Fruit fly (Drosophila melanogaster) whole organism, embryonic: ENCODE data around the gene tbrd-1.

Source experiments
- Asciz ChIP-seq: fragments of 200-800 bp; sonication (Bioruptor generic); optimal IDR thresholded peaks from 2 replicates; lab custom pipeline; 2017; ENCODE audit warnings: missing biosample characterization, mild to moderate bottlenecking, missing genetic modification characterization, missing genetic modification reagents
- BEAF-32 ChIP-seq: fragments of 200-800 bp; sonication (Bioruptor generic); optimal IDR thresholded peaks from 3 replicates; lab custom pipeline; 2017; ENCODE audit warnings: missing biosample characterization, missing genetic modification characterization, mild to moderate bottlenecking, moderate library complexity, missing genetic modification reagents
- CG10267 ChIP-seq: fragments of 200-800 bp; sonication (Bioruptor generic); optimal IDR thresholded peaks from 2 replicates; lab custom pipeline; 2018; ENCODE audit warnings: missing biosample characterization, mild to moderate bottlenecking, missing genetic modification characterization, moderate library complexity
- CG10959 ChIP-seq: fragments of 200-800 bp; sonication (Bioruptor generic); IDR thresholded peaks from 2 replicates; pipeline ENCODE4 v1.3.6; 2022; ENCODE audit warnings: missing biosample characterization, missing genetic modification characterization
- CG12769 ChIP-seq: fragments of 200-800 bp; sonication (Bioruptor generic); optimal IDR thresholded peaks from 2 replicates; lab custom pipeline; 2019; ENCODE audit warnings: missing biosample characterization, mild to moderate bottlenecking, missing genetic modification characterization, moderate library complexity
- CG12942 ChIP-seq: fragments of 200-800 bp; sonication (Bioruptor generic); optimal IDR thresholded peaks from 3 replicates; lab custom pipeline; 2016; ENCODE audit warnings: missing biosample characterization, missing genetic modification characterization
- CG13287 ChIP-seq: fragments of 200-800 bp; sonication (Bioruptor generic); IDR thresholded peaks from 2 replicates; pipeline ENCODE4 v1.3.6; 2022; ENCODE audit warnings: missing biosample characterization, missing genetic modification characterization; ENCODE audit not compliant: partially characterized antibody
- CG13296 ChIP-seq: fragments of 200-800 bp; sonication (Bioruptor generic); optimal IDR thresholded peaks from 3 replicates; lab custom pipeline; 2018; ENCODE audit warnings: missing biosample characterization, mild to moderate bottlenecking, missing genetic modification characterization
- CG13894 ChIP-seq: fragments of 200-800 bp; sonication (Bioruptor generic); optimal IDR thresholded peaks from 3 replicates; lab custom pipeline; 2018; ENCODE audit warnings: missing biosample characterization, mild to moderate bottlenecking, missing genetic modification characterization, moderate library complexity
- CG15479 ChIP-seq: fragments of 200-800 bp; sonication (Bioruptor generic); optimal IDR thresholded peaks from 3 replicates; lab custom pipeline; 2019; ENCODE audit warnings: missing biosample characterization, mild to moderate bottlenecking, missing genetic modification characterization, moderate library complexity
- CG15696 ChIP-seq: fragments of 200-800 bp; sonication (Bioruptor generic); optimal IDR thresholded peaks from 2 replicates; lab custom pipeline; 2019; ENCODE audit warnings: missing biosample characterization, mild to moderate bottlenecking, missing genetic modification characterization, moderate library complexity
- CG4360 ChIP-seq: fragments of 200-800 bp; sonication (Bioruptor generic); IDR thresholded peaks from 2 replicates; pipeline ENCODE4 v1.3.6; 2022; ENCODE audit warnings: missing biosample characterization, missing genetic modification characterization
- CG5245 ChIP-seq: fragments of 200-800 bp; sonication (Bioruptor generic); optimal IDR thresholded peaks from 3 replicates; lab custom pipeline; 2016; ENCODE audit warnings: missing biosample characterization, missing genetic modification characterization
- CG5953 ChIP-seq: fragments of 200-800 bp; sonication (Bioruptor generic); IDR thresholded peaks from 2 replicates; pipeline ENCODE4 v1.3.6; 2022; ENCODE audit warnings: missing biosample characterization, missing genetic modification characterization
- CG6272 ChIP-seq: fragments of 200-800 bp; sonication (Bioruptor generic); IDR thresholded peaks from 2 replicates; pipeline ENCODE4 v1.3.6; 2022; ENCODE audit warnings: missing biosample characterization, missing genetic modification characterization
- CG6654 ChIP-seq: fragments of 200-800 bp; sonication (Bioruptor generic); optimal IDR thresholded peaks from 2 replicates; lab custom pipeline; 2017; ENCODE audit warnings: missing biosample characterization, mild to moderate bottlenecking, missing genetic modification characterization
- CG7357 ChIP-seq: fragments of 200-800 bp; sonication (Bioruptor generic); IDR thresholded peaks from 3 replicates; pipeline ENCODE4 v1.3.6; 2022; ENCODE audit warnings: missing biosample characterization, missing genetic modification characterization
- CG8359 ChIP-seq: fragments of 200-800 bp; sonication (Bioruptor generic); optimal IDR thresholded peaks from 2 replicates; lab custom pipeline; 2017; ENCODE audit warnings: missing biosample characterization, mild to moderate bottlenecking, missing genetic modification characterization, borderline replicate concordance
- CG9437 ChIP-seq: fragments of 200-800 bp; sonication (Bioruptor generic); optimal IDR thresholded peaks from 2 replicates; lab custom pipeline; 2018; ENCODE audit warnings: missing biosample characterization, mild to moderate bottlenecking, missing genetic modification characterization
- CG9817 ChIP-seq: fragments of 200-800 bp; sonication (Bioruptor generic); optimal IDR thresholded peaks from 2 replicates; lab custom pipeline; 2018; ENCODE audit warnings: missing biosample characterization, mild to moderate bottlenecking, missing genetic modification characterization, moderate library complexity
- D19A ChIP-seq: fragments of 200-800 bp; optimal IDR thresholded peaks from 3 replicates; lab custom pipeline; 2019; ENCODE audit warnings: missing biosample characterization, mild to moderate bottlenecking, missing genetic modification characterization, moderate library complexity
- Hand ChIP-seq: fragments of 200-800 bp; sonication (Bioruptor generic); optimal IDR thresholded peaks from 2 replicates; lab custom pipeline; 2017; ENCODE audit warnings: mild to moderate bottlenecking, missing biosample characterization, missing genetic modification reagents, missing genetic modification characterization
- Hmx ChIP-seq: fragments of 200-800 bp; sonication (Bioruptor generic); optimal IDR thresholded peaks from 2 replicates; lab custom pipeline; 2016; ENCODE audit warnings: missing biosample characterization, missing genetic modification characterization
- Hr39 ChIP-seq: fragments of >200 bp; optimal IDR thresholded peaks from 2 replicates; lab custom pipeline; 2017
- MBD-R2 ChIP-seq: fragments of 200-800 bp; sonication (Bioruptor generic); IDR thresholded peaks from 2 replicates; pipeline ENCODE4 v1.3.6; 2022; ENCODE audit warnings: missing biosample characterization, missing genetic modification characterization
- Neu2 ChIP-seq: fragments of 200-800 bp; sonication (Bioruptor generic); optimal IDR thresholded peaks from 3 replicates; lab custom pipeline; 2016; ENCODE audit warnings: missing biosample characterization, missing genetic modification characterization, borderline replicate concordance
- Ravus ChIP-seq: fragments of 200-800 bp; sonication (Bioruptor generic); IDR thresholded peaks from 2 replicates; pipeline ENCODE4 v1.3.6; 2022; ENCODE audit warnings: missing biosample characterization, missing genetic modification characterization
- danr ChIP-seq: fragments of 200-800 bp; sonication (Bioruptor generic); IDR thresholded peaks from 2 replicates; pipeline ENCODE4 v1.3.6; 2022; ENCODE audit warnings: missing biosample characterization, missing genetic modification characterization
- disco-r ChIP-seq: fragments of 200-800 bp; sonication (Bioruptor generic); optimal IDR thresholded peaks from 2 replicates; lab custom pipeline; 2016; ENCODE audit warnings: missing biosample characterization, missing genetic modification characterization
- emc ChIP-seq: fragments of 200-800 bp; sonication (Bioruptor generic); optimal IDR thresholded peaks from 2 replicates; lab custom pipeline; 2016; ENCODE audit warnings: missing biosample characterization, missing genetic modification characterization
- eve ChIP-seq, 2 experiments: fragments of >200 bp; optimal IDR thresholded peaks; 2 replicates each; lab custom pipeline; 2017; ENCODE audit warnings: missing biosample characterization in 2 of 2, missing genetic modification characterization in 2 of 2
- exex ChIP-seq: fragments of 200-800 bp; sonication (Bioruptor generic); optimal IDR thresholded peaks from 4 replicates; lab custom pipeline; 2018; ENCODE audit warnings: missing biosample characterization, mild to moderate bottlenecking, missing genetic modification characterization, moderate library complexity
- fd96Cb ChIP-seq: fragments of 200-800 bp; sonication (Bioruptor generic); optimal IDR thresholded peaks from 2 replicates; lab custom pipeline; 2018; ENCODE audit warnings: missing biosample characterization, mild to moderate bottlenecking, missing genetic modification characterization, moderate library complexity
- grau ChIP-seq: fragments of 200-800 bp; optimal IDR thresholded peaks from 3 replicates; lab custom pipeline; 2019; ENCODE audit warnings: missing biosample characterization, mild to moderate bottlenecking, missing genetic modification characterization, moderate library complexity
- grn ChIP-seq: fragments of 200-800 bp; sonication (Bioruptor generic); optimal IDR thresholded peaks from 3 replicates; lab custom pipeline; 2017; ENCODE audit warnings: missing biosample characterization, missing genetic modification characterization
- hth ChIP-seq: fragments of >200 bp; optimal IDR thresholded peaks from 2 replicates; lab custom pipeline; 2017; ENCODE audit warnings: inconsistent platforms
- lab ChIP-seq: fragments of 200-800 bp; sonication (Bioruptor generic); optimal IDR thresholded peaks from 3 replicates; lab custom pipeline; 2017; ENCODE audit warnings: missing biosample characterization, missing genetic modification characterization, mild to moderate bottlenecking, moderate library complexity, missing genetic modification reagents
- nom ChIP-seq: fragments of 200-800 bp; sonication (Bioruptor generic); optimal IDR thresholded peaks from 2 replicates; lab custom pipeline; 2017; ENCODE audit warnings: missing biosample characterization, missing genetic modification characterization, mild to moderate bottlenecking, moderate library complexity, missing genetic modification reagents
- org-1 ChIP-seq: fragments of 200-800 bp; sonication (Bioruptor generic); optimal IDR thresholded peaks from 2 replicates; lab custom pipeline; 2017; ENCODE audit warnings: missing biosample characterization, missing genetic modification characterization
- phol ChIP-seq: fragments of 200-800 bp; sonication (Bioruptor generic); optimal IDR thresholded peaks from 3 replicates; lab custom pipeline; 2018; ENCODE audit warnings: missing biosample characterization, mild to moderate bottlenecking, missing genetic modification characterization, moderate library complexity
- prd ChIP-seq, 3 experiments: fragments of >200 bp in 2 of 3; fragments of 200-800 bp in 1 of 3; sonication (Bioruptor generic) in 1 of 3; optimal IDR thresholded peaks in 2 of 3; IDR thresholded peaks in 1 of 3; 2 replicates in 2 of 3; 3 replicates in 1 of 3; pipeline versions ENCODE4 v1.3.6 to Lab custom; 2017 to 2022; ENCODE audit warnings: missing biosample characterization in 1 of 3, missing genetic modification characterization in 1 of 3
- sc ChIP-seq, 3 experiments: fragments of >200 bp in 2 of 3; fragments of 200-800 bp in 1 of 3; sonication (Bioruptor generic) in 1 of 3; optimal IDR thresholded peaks; 2 replicates in 2 of 3; 3 replicates in 1 of 3; lab custom pipeline; 2017; ENCODE audit warnings: mild to moderate bottlenecking in 1 of 3, missing biosample characterization in 1 of 3, missing genetic modification characterization in 1 of 3, missing genetic modification reagents in 1 of 3
- schlank ChIP-seq: fragments of 200-800 bp; sonication (Bioruptor generic); optimal IDR thresholded peaks from 2 replicates; lab custom pipeline; 2018; ENCODE audit warnings: missing biosample characterization, mild to moderate bottlenecking, missing genetic modification characterization
- sna ChIP-seq: fragments of 200-800 bp; sonication (Bioruptor generic); IDR thresholded peaks from 2 replicates; pipeline ENCODE4 v1.3.6; 2022; ENCODE audit warnings: missing biosample characterization, missing genetic modification characterization; ENCODE audit not compliant: partially characterized antibody
- sqz ChIP-seq: fragments of 200-800 bp; sonication (Bioruptor generic); optimal IDR thresholded peaks from 3 replicates; lab custom pipeline; 2018; ENCODE audit warnings: missing biosample characterization, mild to moderate bottlenecking, missing genetic modification characterization
- tap ChIP-seq: fragments of 200-800 bp; optimal IDR thresholded peaks from 3 replicates; lab custom pipeline; 2019; ENCODE audit warnings: missing biosample characterization, mild to moderate bottlenecking, missing genetic modification characterization, moderate library complexity
- tgo ChIP-seq: fragments of 200-800 bp; sonication (Bioruptor generic); IDR thresholded peaks from 3 replicates; pipeline ENCODE4 v1.3.6; 2022; ENCODE audit warnings: missing biosample characterization, missing genetic modification characterization
- tin ChIP-seq: fragments of 200-800 bp; sonication (Bioruptor generic); optimal IDR thresholded peaks from 3 replicates; lab custom pipeline; 2016; ENCODE audit warnings: missing biosample characterization, missing genetic modification characterization
- tna ChIP-seq: fragments of 200-800 bp; sonication (Bioruptor generic); IDR thresholded peaks from 2 replicates; pipeline ENCODE4 v1.3.6; 2022; ENCODE audit warnings: missing biosample characterization, missing genetic modification characterization; ENCODE audit not compliant: partially characterized antibody

The tbrd-1 gene

dm6 chr3R:23872606-23873192 is 20.7 kb downstream of the tbrd-1 start (continued):
- no peak for TF ChIP-seq Neu2
- TF ChIP-seq D19A, result peak; percentile 99
- no peak for TF ChIP-seq sc (optimal IDR thresholded peaks at IDR 0.05; lab: Kevin White, UChicago)
- peak; percentile 37 for TF ChIP-seq sc (GFP tag; optimal IDR thresholded peaks at IDR 0.05; lab: Kevin White, UChicago)
- no peak for TF ChIP-seq sna (GFP tag; lab: Robert Waterston, UW)
- TF ChIP-seq sqz (GFP tag; lab: Kevin White, UChicago), result no peak
- no peak for TF ChIP-seq CG13287 (GFP tag; lab: Robert Waterston, UW)
- TF ChIP-seq exex, result peak; percentile 31
- TF ChIP-seq tgo (GFP tag; lab: Robert Waterston, UW), result 0 out of 3 replicates have a peak, but pooled peaks have one; percentile 17
- TF ChIP-seq CG10959 (GFP tag; lab: Robert Waterston, UW), result no peak
- no peak for TF ChIP-seq MBD-R2 (GFP tag; lab: Robert Waterston, UW)
- peak; percentile 74 for TF ChIP-seq lab (GFP tag; lab: Kevin White, UChicago)
- no peak for TF ChIP-seq Hand (GFP tag; lab: Kevin White, UChicago)
- no peak for TF ChIP-seq prd (optimal IDR thresholded peaks at IDR 0.05; lab: Kevin White, UChicago)
- peak; percentile 36; the same call in 1 of the 3 replicates for TF ChIP-seq prd (GFP tag; IDR thresholded peaks at IDR 0.05; lab: Robert Waterston, UW)
- TF ChIP-seq nom, result no peak
- no peak for TF ChIP-seq Ravus
- TF ChIP-seq danr (GFP tag; lab: Robert Waterston, UW), result no peak
- peak; percentile 17 for TF ChIP-seq CG10267 (tag; lab: Kevin White, UChicago)
- TF ChIP-seq org-1 (GFP tag; lab: Kevin White, UChicago), result no peak
- TF ChIP-seq CG12942 (GFP tag; lab: Kevin White, UChicago), result no peak
- no peak for TF ChIP-seq disco-r (GFP tag; lab: Kevin White, UChicago)
- no peak for TF ChIP-seq CG6272
- TF ChIP-seq Hmx (GFP tag; lab: Kevin White, UChicago), result no peak
- no peak for TF ChIP-seq Hr39 (lab: Kevin White, UChicago)
- no peak for TF ChIP-seq CG9437 (GFP tag; lab: Kevin White, UChicago)
- no peak for TF ChIP-seq schlank (tag; lab: Kevin White, UChicago)
- peak; percentile 6 for TF ChIP-seq CG15696 (tag; lab: Kevin White, UChicago)
- TF ChIP-seq CG13894 (tag; lab: Kevin White, UChicago), result no peak
- TF ChIP-seq eve (GFP tag; optimal IDR thresholded peaks at IDR 0.05; lab: Kevin White, UChicago), result peak in 1 of 2 experiments; percentile 80
- peak; percentile 4 for TF ChIP-seq CG6654
- TF ChIP-seq CG13296, result no peak
- no peak for TF ChIP-seq CG9817
- TF ChIP-seq BEAF-32 (GFP tag; lab: Kevin White, UChicago), result no peak
- TF ChIP-seq phol (tag; lab: Kevin White, UChicago), result peak; percentile 59
- no peak for TF ChIP-seq emc (GFP tag; lab: Kevin White, UChicago)
- peak; percentile 24 for TF ChIP-seq tap (tag; lab: Kevin White, UChicago)
- 0 out of 2 replicates have a peak, but pooled peaks have one; percentile 22 for TF ChIP-seq CG4360 (GFP tag; lab: Robert Waterston, UW)
- peak; percentile 89 for TF ChIP-seq grn (GFP tag; lab: Kevin White, UChicago)
- no peak for TF ChIP-seq hth
- TF ChIP-seq CG12769 (tag; lab: Kevin White, UChicago), result peak; percentile 22
- no peak for TF ChIP-seq CG5245 (GFP tag; lab: Kevin White, UChicago)
- TF ChIP-seq tin (GFP tag; lab: Kevin White, UChicago), result peak; percentile 39
- no peak for TF ChIP-seq CG5953 (GFP tag; lab: Robert Waterston, UW)
- peak; percentile 35 for TF ChIP-seq grau (tag; lab: Kevin White, UChicago)
- TF ChIP-seq CG15479 (GFP tag; lab: Kevin White, UChicago), result no peak
- TF ChIP-seq CG7357 (GFP tag; lab: Robert Waterston, UW), result no peak; the same call in 2 of the 3 replicates
- no peak for TF ChIP-seq CG8359 (GFP tag; lab: Kevin White, UChicago)
- no peak for TF ChIP-seq tna (GFP tag; lab: Robert Waterston, UW)
- peak; percentile 48 for TF ChIP-seq fd96Cb (tag; lab: Kevin White, UChicago)
- no peak for TF ChIP-seq Asciz (GFP tag; lab: Kevin White, UChicago)
